Fruit fly (Drosophila melanogaster) whole organism, embryonic: ENCODE results near the gene flr.

Experiments
- Asciz ChIP-seq: fragments of 200-800 bp; sonication (Bioruptor generic); optimal IDR thresholded peaks from 2 replicates; lab custom pipeline; 2017; ENCODE audit warnings: missing biosample characterization, mild to moderate bottlenecking, missing genetic modification characterization, missing genetic modification reagents
- Atf3 ChIP-seq: fragments of 200-800 bp; sonication (Bioruptor generic); optimal IDR thresholded peaks from 3 replicates; lab custom pipeline; 2016; ENCODE audit warnings: missing biosample characterization, missing genetic modification characterization
- Bdp1 ChIP-seq: fragments of 200-800 bp; sonication (Bioruptor generic); optimal IDR thresholded peaks from 3 replicates; lab custom pipeline; 2016; ENCODE audit warnings: missing biosample characterization, missing genetic modification characterization
- C15 ChIP-seq: fragments of 200-800 bp; sonication (Bioruptor generic); IDR thresholded peaks from 3 replicates; pipeline ENCODE4 v1.3.6; 2022; ENCODE audit warnings: missing biosample characterization, missing genetic modification characterization
- CG10209 ChIP-seq: fragments of 200-800 bp; sonication (Bioruptor generic); optimal IDR thresholded peaks from 3 replicates; lab custom pipeline; 2017; ENCODE audit warnings: missing biosample characterization, mild to moderate bottlenecking, missing genetic modification characterization, missing genetic modification reagents
- CG10321 ChIP-seq: fragments of 200-800 bp; sonication (Bioruptor generic); IDR thresholded peaks from 2 replicates; pipeline ENCODE4 v1.3.6; 2022; ENCODE audit warnings: missing biosample characterization, missing genetic modification characterization
- CG10565 ChIP-seq: fragments of 200-800 bp; sonication (Bioruptor generic); optimal IDR thresholded peaks from 3 replicates; lab custom pipeline; 2016; ENCODE audit warnings: missing biosample characterization, mild to moderate bottlenecking, missing genetic modification characterization
- CG12219 ChIP-seq: fragments of 200-800 bp; sonication (Bioruptor generic); optimal IDR thresholded peaks from 3 replicates; lab custom pipeline; 2018; ENCODE audit warnings: missing biosample characterization, mild to moderate bottlenecking, missing genetic modification characterization
- CG1233 ChIP-seq: fragments of 200-800 bp; sonication (Bioruptor generic); optimal IDR thresholded peaks from 4 replicates; lab custom pipeline; 2018; ENCODE audit warnings: missing biosample characterization, mild to moderate bottlenecking, missing genetic modification characterization
- CG14710 ChIP-seq: fragments of 200-800 bp; sonication (Bioruptor generic); optimal IDR thresholded peaks from 3 replicates; lab custom pipeline; 2019; ENCODE audit warnings: missing biosample characterization, mild to moderate bottlenecking, missing genetic modification characterization, moderate library complexity
- CG1529 ChIP-seq: fragments of 200-800 bp; sonication (Bioruptor generic); optimal IDR thresholded peaks from 3 replicates; lab custom pipeline; 2018; ENCODE audit warnings: missing biosample characterization, missing genetic modification characterization
- CG16813 ChIP-seq: fragments of 200-800 bp; sonication (Bioruptor generic); IDR thresholded peaks from 3 replicates; pipeline ENCODE4 v1.3.6; 2022; ENCODE audit warnings: missing biosample characterization, missing genetic modification characterization; ENCODE audit not compliant: partially characterized antibody
- CG1792 ChIP-seq: fragments of 200-800 bp; sonication (Bioruptor generic); optimal IDR thresholded peaks from 2 replicates; lab custom pipeline; 2016; ENCODE audit warnings: missing biosample characterization, missing genetic modification characterization
- CG18262 ChIP-seq: fragments of 200-800 bp; optimal IDR thresholded peaks from 3 replicates; lab custom pipeline; 2019; ENCODE audit warnings: missing biosample characterization, mild to moderate bottlenecking, missing genetic modification characterization, moderate library complexity
- CG18476 ChIP-seq: fragments of 200-800 bp; sonication (Bioruptor generic); optimal IDR thresholded peaks from 2 replicates; lab custom pipeline; 2016; ENCODE audit warnings: missing biosample characterization, mild to moderate bottlenecking, missing genetic modification characterization
- CG2120 ChIP-seq: fragments of 200-800 bp; sonication (Bioruptor generic); optimal IDR thresholded peaks from 3 replicates; lab custom pipeline; 2016; ENCODE audit warnings: missing biosample characterization, missing genetic modification characterization
- CG2875 ChIP-seq: fragments of 200-800 bp; sonication (Bioruptor generic); optimal IDR thresholded peaks from 2 replicates; lab custom pipeline; 2017; ENCODE audit warnings: missing biosample characterization, mild to moderate bottlenecking, missing genetic modification characterization, missing genetic modification reagents
- CG3163 ChIP-seq: fragments of 200-800 bp; sonication (Bioruptor generic); optimal IDR thresholded peaks from 3 replicates; lab custom pipeline; 2016; ENCODE audit warnings: missing biosample characterization, missing genetic modification characterization
- CG32767 ChIP-seq: fragments of 200-800 bp; sonication (Bioruptor generic); IDR thresholded peaks from 2 replicates; pipeline ENCODE4 v1.3.6; 2022; ENCODE audit warnings: missing biosample characterization, missing genetic modification characterization
- CG33557 ChIP-seq: fragments of 200-800 bp; sonication (Bioruptor generic); optimal IDR thresholded peaks from 2 replicates; lab custom pipeline; 2019; ENCODE audit warnings: missing biosample characterization, mild to moderate bottlenecking, missing genetic modification characterization, moderate library complexity
- CG3407 ChIP-seq: fragments of 200-800 bp; sonication (Bioruptor generic); optimal IDR thresholded peaks from 2 replicates; lab custom pipeline; 2018; ENCODE audit warnings: missing biosample characterization, mild to moderate bottlenecking, missing genetic modification characterization
- CG3847 ChIP-seq: fragments of 200-800 bp; sonication (Bioruptor generic); IDR thresholded peaks from 2 replicates; pipeline ENCODE4 v1.3.6; 2022; ENCODE audit warnings: missing biosample characterization, missing genetic modification characterization
- CG5180 ChIP-seq: fragments of 200-800 bp; sonication (Bioruptor generic); optimal IDR thresholded peaks from 3 replicates; lab custom pipeline; 2017; ENCODE audit warnings: missing biosample characterization, missing genetic modification characterization, mild to moderate bottlenecking, moderate library complexity, missing genetic modification reagents
- CG6654 ChIP-seq: fragments of 200-800 bp; sonication (Bioruptor generic); optimal IDR thresholded peaks from 2 replicates; lab custom pipeline; 2017; ENCODE audit warnings: missing biosample characterization, mild to moderate bottlenecking, missing genetic modification characterization
- CG7357 ChIP-seq: fragments of 200-800 bp; sonication (Bioruptor generic); IDR thresholded peaks from 3 replicates; pipeline ENCODE4 v1.3.6; 2022; ENCODE audit warnings: missing biosample characterization, missing genetic modification characterization
- CG8281 ChIP-seq: fragments of 200-800 bp; sonication (Bioruptor generic); optimal IDR thresholded peaks from 2 replicates; lab custom pipeline; 2018; ENCODE audit warnings: missing biosample characterization, mild to moderate bottlenecking, missing genetic modification characterization, moderate library complexity
- CG9727 ChIP-seq: fragments of 200-800 bp; sonication (Bioruptor generic); optimal IDR thresholded peaks from 3 replicates; lab custom pipeline; 2017; ENCODE audit warnings: missing biosample characterization, mild to moderate bottlenecking, missing genetic modification characterization
- Drgx ChIP-seq: fragments of 200-800 bp; sonication (Bioruptor generic); IDR thresholded peaks from 2 replicates; pipeline ENCODE4 v1.3.6; 2022; ENCODE audit warnings: missing biosample characterization, missing genetic modification characterization
- ERR ChIP-seq: fragments of 200-800 bp; sonication (Bioruptor generic); optimal IDR thresholded peaks from 2 replicates; lab custom pipeline; 2016; ENCODE audit warnings: missing biosample characterization, missing genetic modification characterization
- MESR4 ChIP-seq: fragments of 200-800 bp; sonication (Bioruptor generic); optimal IDR thresholded peaks from 2 replicates; lab custom pipeline; 2018; ENCODE audit warnings: missing biosample characterization, mild to moderate bottlenecking, missing genetic modification characterization, moderate library complexity
- Scr ChIP-seq: fragments of 200-800 bp; sonication (Bioruptor generic); IDR thresholded peaks from 2 replicates; pipeline ENCODE4 v1.3.6; 2022; ENCODE audit warnings: missing biosample characterization, missing genetic modification characterization; ENCODE audit not compliant: partially characterized antibody
- YL-1 ChIP-seq: fragments of 200-800 bp; sonication (Bioruptor generic); optimal IDR thresholded peaks from 3 replicates; lab custom pipeline; 2017; ENCODE audit warnings: missing biosample characterization, mild to moderate bottlenecking, missing genetic modification characterization
- al ChIP-seq: fragments of 200-800 bp; sonication (Bioruptor generic); IDR thresholded peaks from 2 replicates; pipeline ENCODE4 v1.3.6; 2022; ENCODE audit warnings: missing biosample characterization, missing genetic modification characterization
- ap ChIP-seq: fragments of 200-800 bp; sonication (Bioruptor generic); IDR thresholded peaks from 2 replicates; pipeline ENCODE4 v1.3.6; 2022; ENCODE audit warnings: missing biosample characterization, missing genetic modification characterization
- cwo ChIP-seq: fragments of 200-800 bp; sonication (Bioruptor generic); optimal IDR thresholded peaks from 3 replicates; lab custom pipeline; 2017; ENCODE audit warnings: missing biosample characterization, missing genetic modification characterization, mild to moderate bottlenecking, moderate library complexity, missing genetic modification reagents
- dati ChIP-seq: fragments of 200-800 bp; sonication (Bioruptor generic); IDR thresholded peaks from 2 replicates; pipeline ENCODE4 v1.3.6; 2022; ENCODE audit warnings: missing biosample characterization, missing genetic modification characterization
- fu2 ChIP-seq: fragments of 200-800 bp; sonication (Bioruptor generic); optimal IDR thresholded peaks from 2 replicates; lab custom pipeline; 2016; ENCODE audit warnings: missing biosample characterization, missing genetic modification characterization
- hb ChIP-seq: fragments of 200-800 bp; sonication (Bioruptor generic); IDR thresholded peaks from 3 replicates; pipeline ENCODE4 v1.3.6; 2022; ENCODE audit warnings: missing biosample characterization, missing genetic modification characterization; ENCODE audit not compliant: partially characterized antibody
- inv ChIP-seq: fragments of 200-800 bp; sonication (Bioruptor generic); IDR thresholded peaks from 2 replicates; pipeline ENCODE4 v1.3.6; 2022; ENCODE audit warnings: missing biosample characterization, missing genetic modification characterization; ENCODE audit not compliant: partially characterized antibody
- jumu ChIP-seq: fragments of 200-800 bp; sonication (Bioruptor generic); optimal IDR thresholded peaks from 3 replicates; lab custom pipeline; 2016; ENCODE audit warnings: missing biosample characterization, missing genetic modification characterization
- maf-S ChIP-seq: fragments of 200-800 bp; sonication (Bioruptor generic); optimal IDR thresholded peaks from 2 replicates; lab custom pipeline; 2016; ENCODE audit warnings: missing biosample characterization, missing genetic modification characterization
- mam ChIP-seq: fragments of 200-800 bp; sonication (Bioruptor generic); optimal IDR thresholded peaks from 3 replicates; lab custom pipeline; 2016; ENCODE audit warnings: missing biosample characterization, missing genetic modification characterization
- nmo ChIP-seq: fragments of 200-800 bp; sonication (Bioruptor generic); optimal IDR thresholded peaks from 2 replicates; lab custom pipeline; 2018; ENCODE audit warnings: missing biosample characterization, mild to moderate bottlenecking, missing genetic modification characterization, moderate library complexity
- oc ChIP-seq: fragments of 200-800 bp; sonication (Bioruptor generic); optimal IDR thresholded peaks from 2 replicates; lab custom pipeline; 2018; ENCODE audit warnings: missing biosample characterization, mild to moderate bottlenecking, missing genetic modification characterization, moderate library complexity
- otp ChIP-seq: fragments of 200-800 bp; sonication (Bioruptor generic); IDR thresholded peaks from 3 replicates; pipeline ENCODE4, ENCODE4 v1.3.6; 2022; ENCODE audit warnings: missing biosample characterization, missing genetic modification characterization
- pros ChIP-seq: fragments of 200-800 bp; sonication (Bioruptor generic); optimal IDR thresholded peaks from 3 replicates; lab custom pipeline; 2019; ENCODE audit warnings: missing biosample characterization, mild to moderate bottlenecking, missing genetic modification characterization, moderate library complexity
- pum ChIP-seq: fragments of 200-800 bp; sonication (Bioruptor generic); optimal IDR thresholded peaks from 2 replicates; lab custom pipeline; 2016; ENCODE audit warnings: missing biosample characterization, missing genetic modification characterization
- seq ChIP-seq: fragments of 200-800 bp; sonication (Bioruptor generic); IDR thresholded peaks from 2 replicates; pipeline ENCODE4 v1.3.6; 2022; ENCODE audit warnings: missing biosample characterization, missing genetic modification characterization
- sug ChIP-seq: fragments of 200-800 bp; optimal IDR thresholded peaks from 2 replicates; lab custom pipeline; 2019; ENCODE audit warnings: missing biosample characterization, mild to moderate bottlenecking, missing genetic modification characterization, moderate library complexity
- z ChIP-seq: fragments of 200-800 bp; sonication (Bioruptor generic); IDR thresholded peaks from 3 replicates; pipeline ENCODE4 v1.3.6; 2022; ENCODE audit warnings: missing biosample characterization, missing genetic modification characterization

Gene flr

dm6 chr3L:13450177-13450793, 37.6 kb downstream of the flr start, which contains the start of the genes JMJD7 and CG10738 (continued):
- TF ChIP-seq pros, result no peak
- TF ChIP-seq inv (GFP tag; lab: Robert Waterston, UW), result no peak
- peak; percentile 12 for TF ChIP-seq jumu (GFP tag; lab: Kevin White, UChicago)
- TF ChIP-seq CG33557 (GFP tag; lab: Kevin White, UChicago), result no peak
- TF ChIP-seq CG1529 (GFP tag; lab: Kevin White, UChicago), result no peak
- TF ChIP-seq CG3847 (GFP tag; lab: Robert Waterston, UW), result peak; percentile 55
- TF ChIP-seq oc, result no peak
- TF ChIP-seq CG8281, result no peak
- no peak for TF ChIP-seq Bdp1 (GFP tag; lab: Kevin White, UChicago)
- TF ChIP-seq CG3407 (GFP tag; lab: Kevin White, UChicago), result no peak
- peak; percentile 63 for TF ChIP-seq CG9727
- no peak for TF ChIP-seq CG5180
- TF ChIP-seq YL-1, result no peak
- TF ChIP-seq CG10565 (GFP tag; lab: Kevin White, UChicago), result no peak
- peak; percentile 51 for TF ChIP-seq CG18262 (tag; lab: Kevin White, UChicago)
- no peak for TF ChIP-seq CG2875 (GFP tag; lab: Kevin White, UChicago)
- peak; percentile 78 for TF ChIP-seq Drgx
- TF ChIP-seq pum, result no peak
- TF ChIP-seq otp (GFP tag; lab: Robert Waterston, UW), result peak; percentile 69; the same call in 1 of the 3 replicates
- TF ChIP-seq CG16813, result no peak
- no peak for TF ChIP-seq Atf3 (GFP tag; lab: Kevin White, UChicago)
- TF ChIP-seq CG2120 (GFP tag; lab: Kevin White, UChicago), result peak; percentile 45
- TF ChIP-seq CG1792 (GFP tag; lab: Kevin White, UChicago), result no peak
- no peak for TF ChIP-seq hb (GFP tag; lab: Robert Waterston, UW)
- TF ChIP-seq CG32767 (GFP tag; lab: Robert Waterston, UW), result no peak
- peak; percentile 51 for TF ChIP-seq CG18476 (GFP tag; lab: Kevin White, UChicago)
- no peak for TF ChIP-seq CG10209
- TF ChIP-seq al (GFP tag; lab: Robert Waterston, UW), result peak; percentile 61
- TF ChIP-seq dati (GFP tag; lab: Robert Waterston, UW), result peak; percentile 66; the same call in 1 of the 2 replicates
- TF ChIP-seq Asciz, result no peak
- no peak for TF ChIP-seq C15 (GFP tag; lab: Robert Waterston, UW)
- TF ChIP-seq cwo (GFP tag; lab: Kevin White, UChicago), result peak; percentile 21
- TF ChIP-seq CG10321, result no peak
- peak; percentile 15 for TF ChIP-seq MESR4
- no peak for TF ChIP-seq CG3163 (GFP tag; lab: Kevin White, UChicago)
- TF ChIP-seq mam (GFP tag; lab: Kevin White, UChicago), result peak; percentile 19
- TF ChIP-seq ERR (GFP tag; lab: Kevin White, UChicago), result no peak
- TF ChIP-seq CG1233 (GFP tag; lab: Kevin White, UChicago), result no peak
- TF ChIP-seq seq (GFP tag; lab: Robert Waterston, UW), result peak; percentile 36; the same call in 1 of the 2 replicates
- no peak for TF ChIP-seq z (GFP tag; lab: Robert Waterston, UW)
- no peak for TF ChIP-seq CG12219
- TF ChIP-seq Scr (GFP tag; lab: Robert Waterston, UW), result no peak
- TF ChIP-seq nmo (GFP tag; lab: Kevin White, UChicago), result peak; percentile 39
- no peak for TF ChIP-seq fu2
- TF ChIP-seq maf-S, result no peak
- peak; percentile 45; the same call in 1 of the 3 replicates for TF ChIP-seq CG7357
- peak; percentile 80 for TF ChIP-seq sug (tag; lab: Kevin White, UChicago)
- TF ChIP-seq CG14710 (tag; lab: Kevin White, UChicago), result peak; percentile 84
- TF ChIP-seq CG6654, result peak; percentile 56
- TF ChIP-seq ap (GFP tag; lab: Robert Waterston, UW), result peak; percentile 70; the same call in 1 of the 2 replicates
